Worm (Caenorhabditis elegans) whole organism, L1 larva: ENCODE measurements around the gene gst-26.

Experiments
- C34B4.2 ChIP-seq: sonication (generic microtip); optimal IDR thresholded peaks from 2 replicates; lab custom pipeline; 2017; ENCODE audit warnings: mild to moderate bottlenecking, missing genetic modification characterization, missing compliant biosample characterization
- aly-2 ChIP-seq: fragments of 150-350 bp; optimal IDR thresholded peaks from 2 replicates; lab custom pipeline; 2014; ENCODE audit warnings: missing biosample characterization, missing genetic modification characterization
- blmp-1 ChIP-seq: fragments of 150-350 bp; optimal IDR thresholded peaks from 2 replicates; lab custom pipeline; 2014; ENCODE audit warnings: missing biosample characterization, missing genetic modification characterization
- fos-1 ChIP-seq: fragments of 150-350 bp; optimal IDR thresholded peaks from 2 replicates; lab custom pipeline; 2014; ENCODE audit warnings: missing biosample characterization, missing genetic modification characterization
- mep-1 ChIP-seq: fragments of 150-350 bp; optimal IDR thresholded peaks from 2 replicates; lab custom pipeline; 2014; ENCODE audit warnings: missing biosample characterization, missing genetic modification characterization
- nhr-11 ChIP-seq: fragments of 150-350 bp; optimal IDR thresholded peaks from 2 replicates; lab custom pipeline; 2014; ENCODE audit warnings: missing biosample characterization, missing genetic modification characterization
- rnt-1 ChIP-seq: sonication (generic microtip); optimal IDR thresholded peaks from 2 replicates; lab custom pipeline; 2016; ENCODE audit warnings: mild to moderate bottlenecking, missing genetic modification characterization, moderate library complexity, missing compliant biosample characterization
- snpc-4 ChIP-seq: fragments of 150-350 bp; optimal IDR thresholded peaks from 2 replicates; lab custom pipeline; 2014; ENCODE audit warnings: missing biosample characterization, missing genetic modification characterization

DNA sequence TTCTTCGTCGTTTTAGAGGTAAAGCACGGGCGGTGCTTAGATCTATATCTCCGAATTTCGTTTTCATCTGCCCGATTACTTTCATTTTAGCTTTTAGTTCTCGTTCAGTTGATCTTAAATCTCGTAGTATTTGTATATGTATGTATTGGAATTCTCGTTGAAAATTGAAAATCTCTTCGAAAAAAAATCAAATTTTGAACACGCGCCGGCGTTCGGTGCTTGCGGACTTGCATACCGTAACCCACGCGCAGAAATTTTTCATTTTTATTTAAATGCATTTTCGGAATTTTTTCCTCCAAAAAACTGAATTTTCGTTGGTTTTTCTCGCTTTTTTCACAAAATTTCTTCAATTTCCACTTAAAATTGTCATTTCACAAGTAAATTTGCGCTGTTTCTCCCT lies 43.8 kb upstream of the gst-26 start:
- no peak for TF ChIP-seq aly-2 (tag; lab: Kevin White, UChicago)
- no peak for TF ChIP-seq rnt-1 (tag; lab: Kevin White, UChicago)
- TF ChIP-seq nhr-11 (tag; lab: Kevin White, UChicago), result no peak
- TF ChIP-seq snpc-4, result no peak
- TF ChIP-seq blmp-1, result no peak
- TF ChIP-seq C34B4.2, result no peak
- TF ChIP-seq fos-1 (tag; lab: Kevin White, UChicago), result no peak
- no peak for TF ChIP-seq mep-1
